Fruit fly (Drosophila melanogaster): ENCODE data around the gene CG43163.
A peak's percentile ranks its signal among the peaks of the same experiment; 100 is the strongest.

The CG43163 gene

dm6 chr3L:8461229-8462004 is 45.5 kb downstream of the CG43163 start:
- TF ChIP-seq CG14655 (GFP tag; optimal IDR thresholded peaks at IDR 0.05) (no peak), CG17806 (tag; optimal IDR thresholded peaks at IDR 0.05) (peak; percentile 35), CG15710 (tag; optimal IDR thresholded peaks at IDR 0.05) (peak; percentile 47), Pif1B (GFP tag; optimal IDR thresholded peaks at IDR 0.05) (peak; percentile 53), EcR (GFP tag; optimal IDR thresholded peaks at IDR 0.05) (no peak), CG9948 (tag; optimal IDR thresholded peaks at IDR 0.05) (peak; percentile 45), CG13204 (GFP tag; optimal IDR thresholded peaks at IDR 0.05) (no peak), Pif1A (GFP tag; optimal IDR thresholded peaks at IDR 0.05) (no peak), CG8301 (tag; optimal IDR thresholded peaks at IDR 0.05) (no peak), Ets98B (GFP tag; IDR thresholded peaks at IDR 0.05) (no peak), Snoo (tag; optimal IDR thresholded peaks at IDR 0.05) (no peak), CG8159 (tag; optimal IDR thresholded peaks at IDR 0.05) (peak; percentile 67), CG34367 (tag; optimal IDR thresholded peaks at IDR 0.05) (peak; percentile 6)

dm6 chr3L:8460050-8460878 is 46.7 kb downstream of the CG43163 start:
- TF ChIP-seq CG8159 (tag; optimal IDR thresholded peaks at IDR 0.05) (peak; percentile 52), Pif1A (GFP tag; optimal IDR thresholded peaks at IDR 0.05) (peak; percentile 41), Ets98B (GFP tag; IDR thresholded peaks at IDR 0.05) (peak; percentile 33; the same call in 1 of the 2 replicates), CG12605 (GFP tag; IDR thresholded peaks at IDR 0.05) (no peak), EcR (GFP tag; optimal IDR thresholded peaks at IDR 0.05) (peak; percentile 67), Snoo (tag; optimal IDR thresholded peaks at IDR 0.05) (peak; percentile 8), CG8301 (tag; optimal IDR thresholded peaks at IDR 0.05) (peak; percentile 19), fd96Ca (GFP tag; IDR thresholded peaks at IDR 0.05) (no peak; the same call in 2 of the 3 replicates), D1 (tag; optimal IDR thresholded peaks at IDR 0.05) (no peak), gl (tag; optimal IDR thresholded peaks at IDR 0.05) (no peak), CG32121 (GFP tag; IDR thresholded peaks at IDR 0.05) (no peak), rn (GFP tag; IDR thresholded peaks at IDR 0.05) (no peak), CG17806 (tag; optimal IDR thresholded peaks at IDR 0.05) (peak; percentile 15), CG34367 (tag; optimal IDR thresholded peaks at IDR 0.05) (peak; percentile 11), CG14655 (GFP tag; optimal IDR thresholded peaks at IDR 0.05) (peak; percentile 40), CG15710 (tag; optimal IDR thresholded peaks at IDR 0.05) (peak; percentile 26), CG9948 (tag; optimal IDR thresholded peaks at IDR 0.05) (peak; percentile 37), CG13204 (GFP tag; optimal IDR thresholded peaks at IDR 0.05) (peak; percentile 79), Pif1B (GFP tag; optimal IDR thresholded peaks at IDR 0.05) (no peak), CG10348 (GFP tag; IDR thresholded peaks at IDR 0.05) (no peak), CG4496 (GFP tag; IDR thresholded peaks at IDR 0.05) (peak; percentile 40; the same call in 1 of the 3 replicates)

dm6 chr3L:8459615-8460004 is 47.3 kb downstream of the CG43163 start:
- TF ChIP-seq Pif1A (GFP tag; optimal IDR thresholded peaks at IDR 0.05): no peak
- no peak for TF ChIP-seq CG32121 (GFP tag; IDR thresholded peaks at IDR 0.05)
- no peak for TF ChIP-seq CG12605 (GFP tag; IDR thresholded peaks at IDR 0.05)
- no peak for TF ChIP-seq gl (tag; optimal IDR thresholded peaks at IDR 0.05)
- TF ChIP-seq CG4496 (GFP tag; IDR thresholded peaks at IDR 0.05): no peak; the same call in 2 of the 3 replicates
- TF ChIP-seq CG17806 (tag; optimal IDR thresholded peaks at IDR 0.05): no peak
- peak; percentile 14; the same call in 1 of the 2 replicates for TF ChIP-seq Ets98B (GFP tag; IDR thresholded peaks at IDR 0.05)
- peak; percentile 42 for TF ChIP-seq EcR (GFP tag; optimal IDR thresholded peaks at IDR 0.05)
- peak; percentile 15 for TF ChIP-seq CG13204 (GFP tag; optimal IDR thresholded peaks at IDR 0.05)

dm6 chr3L:8458767-8459614 is 48.0 kb downstream of the CG43163 start:
- no peak for TF ChIP-seq gl (tag; optimal IDR thresholded peaks at IDR 0.05)
- TF ChIP-seq CG17806 (tag; optimal IDR thresholded peaks at IDR 0.05): peak; percentile 63
- no peak for TF ChIP-seq CG32121 (GFP tag; IDR thresholded peaks at IDR 0.05)
- TF ChIP-seq fd96Ca (GFP tag; IDR thresholded peaks at IDR 0.05): 0 out of 3 replicates have a peak, but pooled peaks have one; percentile 34
- TF ChIP-seq CG13204 (GFP tag; optimal IDR thresholded peaks at IDR 0.05): no peak
- TF ChIP-seq CG12605 (GFP tag; IDR thresholded peaks at IDR 0.05): no peak
- TF ChIP-seq D1 (tag; optimal IDR thresholded peaks at IDR 0.05): peak; percentile 5
- no peak for TF ChIP-seq rn (GFP tag; IDR thresholded peaks at IDR 0.05)
- no peak for TF ChIP-seq CG10348 (GFP tag; IDR thresholded peaks at IDR 0.05)
- peak; percentile 81 for TF ChIP-seq CG8159 (tag; optimal IDR thresholded peaks at IDR 0.05)
- peak; percentile 39 for TF ChIP-seq CG34367 (tag; optimal IDR thresholded peaks at IDR 0.05)
- peak; percentile 73 for TF ChIP-seq Pif1A (GFP tag; optimal IDR thresholded peaks at IDR 0.05)
- peak; percentile 84 for TF ChIP-seq CG14655 (GFP tag; optimal IDR thresholded peaks at IDR 0.05)
- peak; percentile 40 for TF ChIP-seq Snoo (tag; optimal IDR thresholded peaks at IDR 0.05)
- TF ChIP-seq EcR (GFP tag; optimal IDR thresholded peaks at IDR 0.05): no peak
- no peak for TF ChIP-seq Ets98B (GFP tag; IDR thresholded peaks at IDR 0.05)
- TF ChIP-seq CG8301 (tag; optimal IDR thresholded peaks at IDR 0.05): peak; percentile 72
- peak; percentile 68 for TF ChIP-seq CG9948 (tag; optimal IDR thresholded peaks at IDR 0.05)
- peak; percentile 32 for TF ChIP-seq Pif1B (GFP tag; optimal IDR thresholded peaks at IDR 0.05)
- TF ChIP-seq CG15710 (tag; optimal IDR thresholded peaks at IDR 0.05): peak; percentile 67
- TF ChIP-seq CG4496 (GFP tag; IDR thresholded peaks at IDR 0.05): 0 out of 3 replicates have a peak, but pooled peaks have one; percentile 35

All from whole organism, pupa.